Worm (Caenorhabditis elegans): ENCODE measurements around the gene srt-3.

srt-3 gene

ce11 chrV:4260090-4260489, at the start of gene srt-3:
Gene srt-3, minus strand, starts transcription at chrV:4260190.
- no peak for TF ChIP-seq ekl-4 (GFP tag; IDR thresholded peaks at IDR 0.05)
- TF ChIP-seq lin-54 (GFP tag; optimal IDR thresholded peaks at IDR 0.05), result no peak
- no peak for TF ChIP-seq rcor-1 (GFP tag; IDR thresholded peaks at IDR 0.05)
- TF ChIP-seq tbx-9 (tag; optimal IDR thresholded peaks at IDR 0.05; ENCODE audit: borderline replicate concordance), result no peak
- TF ChIP-seq madf-6 (GFP tag; IDR thresholded peaks at IDR 0.05), result no peak
- TF ChIP-seq ceh-40 (GFP tag; IDR thresholded peaks at IDR 0.05), result no peak
- TF ChIP-seq nfya-1 (tag; optimal IDR thresholded peaks at IDR 0.05; ENCODE audit: borderline replicate concordance, insufficient read depth), result no peak
- TF ChIP-seq die-1 (tag; optimal IDR thresholded peaks at IDR 0.05), result no peak
- no peak for TF ChIP-seq F57A8.1 (GFP tag; optimal IDR thresholded peaks at IDR 0.05)
- TF ChIP-seq B0336.3 (GFP tag; IDR thresholded peaks at IDR 0.05), result no peak
- TF ChIP-seq hlh-12 (tag; optimal IDR thresholded peaks at IDR 0.05), result no peak

DNA sequence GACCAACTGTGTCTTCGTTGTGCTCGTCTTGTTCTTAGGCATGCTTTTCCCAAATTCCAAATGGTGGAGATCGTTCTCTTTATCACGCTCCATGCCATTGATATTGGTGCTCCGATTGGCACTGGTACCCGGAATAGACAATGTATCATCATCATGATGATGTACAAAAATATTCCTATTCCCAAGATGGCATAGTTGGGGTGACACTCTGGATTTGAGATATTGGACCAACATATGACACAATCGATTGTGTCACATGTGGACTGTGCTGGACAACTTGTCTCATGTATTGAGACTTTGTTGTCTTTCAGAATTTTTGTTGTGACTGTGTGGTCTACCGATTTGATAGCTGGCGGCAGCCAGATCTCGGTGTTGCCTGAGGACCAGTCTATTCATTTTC, 44.2 kb upstream of the srt-3 start:
- TF ChIP-seq pha-4 (tag; optimal IDR thresholded peaks at IDR 0.05) (no peak), attf-3 (GFP tag; conservative IDR thresholded peaks at IDR 0.05) (no peak), zfh-2 (GFP tag; conservative IDR thresholded peaks at IDR 0.05) (no peak), die-1 (tag; optimal IDR thresholded peaks at IDR 0.05) (no peak), Y53F4B.3 (GFP tag; IDR thresholded peaks at IDR 0.05) (no peak), cebp-2 (GFP tag; IDR thresholded peaks at IDR 0.05) (no peak), lin-40 (tag; optimal IDR thresholded peaks at IDR 0.05) (no peak)

DNA sequence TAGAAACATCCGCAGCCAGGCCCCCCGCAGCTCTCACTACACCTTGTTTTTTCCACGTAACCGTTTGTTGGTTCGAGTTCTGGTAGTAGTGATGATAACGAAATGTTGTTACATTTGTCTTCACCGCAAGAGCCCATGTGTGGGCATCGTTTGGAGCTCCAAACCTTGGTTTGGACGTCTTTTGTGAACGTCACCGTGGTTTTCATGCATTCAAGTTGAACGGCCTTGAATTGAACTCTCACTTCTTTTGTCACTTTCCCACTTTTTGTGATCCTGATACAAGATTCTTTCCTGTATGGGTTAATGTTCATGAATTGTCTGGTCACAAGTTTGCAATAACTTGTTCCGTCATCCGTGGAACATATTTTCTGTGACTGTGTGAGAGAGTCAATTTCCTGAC, 43.8 kb upstream of the srt-3 start:
- TF ChIP-seq gei-17 (GFP tag; optimal IDR thresholded peaks at IDR 0.05) (no peak), ccch-3 (GFP tag; optimal IDR thresholded peaks at IDR 0.05) (no peak), ztf-25 (GFP tag; IDR thresholded peaks at IDR 0.05) (no peak), K11D2.4 (GFP tag; IDR thresholded peaks at IDR 0.05) (no peak), snpc-1.1 (tag; optimal IDR thresholded peaks at IDR 0.05; ENCODE audit: insufficient read depth) (no peak), ceh-91 (GFP tag; IDR thresholded peaks at IDR 0.05) (no peak)

DNA sequence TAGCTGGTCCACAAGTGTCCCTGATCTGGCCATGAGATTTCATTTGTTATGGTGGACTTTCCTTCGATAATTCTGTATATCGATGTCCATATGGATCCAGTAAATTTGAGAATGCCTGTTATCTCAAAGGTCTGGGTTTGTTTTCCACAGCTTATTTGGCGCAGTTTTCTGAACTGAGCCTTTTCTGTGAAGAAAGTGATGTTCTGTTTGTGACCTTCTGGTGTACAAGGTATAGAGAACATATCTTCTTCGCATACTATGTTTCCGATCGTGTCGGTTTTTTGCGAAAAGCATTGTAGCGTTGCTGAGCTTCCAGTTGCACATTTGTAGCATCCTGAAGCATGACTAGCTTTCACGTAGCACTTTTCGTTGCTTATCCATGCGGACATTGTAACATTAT, 42.9 kb upstream of the srt-3 start:
- no peak for TF ChIP-seq T07F8.4 (tag; optimal IDR thresholded peaks at IDR 0.05)
- TF ChIP-seq hmg-20 (GFP tag; IDR thresholded peaks at IDR 0.05), result no peak
- TF ChIP-seq madf-10 (tag; optimal IDR thresholded peaks at IDR 0.05), result no peak
- TF ChIP-seq xnd-1 (tag; optimal IDR thresholded peaks at IDR 0.05), result no peak
- no peak for TF ChIP-seq lsl-1 (GFP tag; optimal IDR thresholded peaks at IDR 0.05)
- no peak for TF ChIP-seq akir-1 (GFP tag; optimal IDR thresholded peaks at IDR 0.05)
- no peak for TF ChIP-seq nhr-27 (tag; optimal IDR thresholded peaks at IDR 0.05)
- TF ChIP-seq tbp1 (GFP tag; optimal IDR thresholded peaks at IDR 0.05), result no peak
- TF ChIP-seq D2030.7 (GFP tag; IDR thresholded peaks at IDR 0.05), result no peak
- TF ChIP-seq snpc-4 (GFP tag; optimal IDR thresholded peaks at IDR 0.05), result no peak
- no peak for TF ChIP-seq snpc-4 (tag; optimal IDR thresholded peaks at IDR 0.05)
- TF ChIP-seq athp-1 (tag; optimal IDR thresholded peaks at IDR 0.05), result no peak
- no peak for TF ChIP-seq hlh-26 (GFP tag; conservative IDR thresholded peaks at IDR 0.05)
- TF ChIP-seq gei-17 (GFP tag; optimal IDR thresholded peaks at IDR 0.05), result no peak
- no peak for TF ChIP-seq attf-3 (GFP tag; conservative IDR thresholded peaks at IDR 0.05)
- TF ChIP-seq Y53F4B.3 (GFP tag; IDR thresholded peaks at IDR 0.05), result no peak
- no peak for TF ChIP-seq lin-54 (GFP tag; optimal IDR thresholded peaks at IDR 0.05)
- no peak for TF ChIP-seq pbrm-1 (GFP tag; IDR thresholded peaks at IDR 0.05)
- no peak for TF ChIP-seq T26A5.8 (tag; optimal IDR thresholded peaks at IDR 0.05)
- TF ChIP-seq ceh-40 (GFP tag; IDR thresholded peaks at IDR 0.05), result no peak
